Worm (Caenorhabditis elegans) whole organism, late embryonic: Measurements from ENCODE around the gene Y82E9BL.18.

Source experiments
- ama-1 ChIP-seq: fragments of 150-350 bp; optimal IDR thresholded peaks from 2 replicates; lab custom pipeline; 2014
- che-1 ChIP-seq: sonication (generic microtip); optimal IDR thresholded peaks from 2 replicates; lab custom pipeline; 2016; ENCODE audit warnings: mild to moderate bottlenecking, missing genetic modification characterization, missing compliant biosample characterization
- elt-2 ChIP-seq: sonication (generic microtip); optimal IDR thresholded peaks from 2 replicates; lab custom pipeline; 2016; ENCODE audit warnings: missing genetic modification reagents, missing genetic modification characterization, missing compliant biosample characterization
- eyg-1 ChIP-seq: sonication (generic microtip); optimal IDR thresholded peaks from 2 replicates; lab custom pipeline; 2016; ENCODE audit warnings: missing genotype, missing genetic modification characterization, missing compliant biosample characterization
- fkh-10 ChIP-seq: fragments of 150-350 bp; optimal IDR thresholded peaks from 2 replicates; lab custom pipeline; 2014; ENCODE audit warnings: missing biosample characterization, missing genetic modification reagents, missing genetic modification characterization
- gmeb-2 ChIP-seq: sonication (generic microtip); optimal IDR thresholded peaks from 2 replicates; lab custom pipeline; 2016; ENCODE audit warnings: missing genetic modification characterization, inconsistent platforms, missing compliant biosample characterization
- hlh-30 ChIP-seq: sonication (generic microtip); optimal IDR thresholded peaks from 2 replicates; lab custom pipeline; 2017; ENCODE audit warnings: antibody characterized with exemption, missing genetic modification characterization, missing compliant biosample characterization; ENCODE audit not compliant: insufficient read depth
- hlh-8 ChIP-seq: sonication (generic microtip); optimal IDR thresholded peaks from 2 replicates; lab custom pipeline; 2016; ENCODE audit warnings: missing genotype, missing genetic modification characterization, missing compliant biosample characterization
- mec-3 ChIP-seq: sonication (generic microtip); optimal IDR thresholded peaks from 2 replicates; lab custom pipeline; 2016; ENCODE audit warnings: borderline replicate concordance, missing genetic modification characterization, missing compliant biosample characterization
- npax-4 ChIP-seq: sonication (generic microtip); optimal IDR thresholded peaks from 2 replicates; lab custom pipeline; 2016; ENCODE audit warnings: missing genetic modification characterization, missing compliant biosample characterization
- pax-1 ChIP-seq: fragments of 150-350 bp; optimal IDR thresholded peaks from 2 replicates; lab custom pipeline; 2014; ENCODE audit warnings: missing biosample characterization, missing genetic modification characterization
- sdc-2 ChIP-seq: sonication (generic microtip); optimal IDR thresholded peaks from 2 replicates; lab custom pipeline; 2016; ENCODE audit warnings: missing genotype, missing genetic modification characterization, missing compliant biosample characterization
- sox-2 ChIP-seq: fragments of 200-800 bp; sonication (Bioruptor generic); IDR thresholded peaks from 2 replicates; pipeline ENCODE4 v1.3.6; 2022; ENCODE audit warnings: missing genetic modification reagents, missing genetic modification characterization, missing compliant biosample characterization
- unc-86 ChIP-seq: sonication (generic microtip); optimal IDR thresholded peaks from 2 replicates; lab custom pipeline; 2016; ENCODE audit warnings: missing genetic modification characterization, missing compliant biosample characterization

DNA sequence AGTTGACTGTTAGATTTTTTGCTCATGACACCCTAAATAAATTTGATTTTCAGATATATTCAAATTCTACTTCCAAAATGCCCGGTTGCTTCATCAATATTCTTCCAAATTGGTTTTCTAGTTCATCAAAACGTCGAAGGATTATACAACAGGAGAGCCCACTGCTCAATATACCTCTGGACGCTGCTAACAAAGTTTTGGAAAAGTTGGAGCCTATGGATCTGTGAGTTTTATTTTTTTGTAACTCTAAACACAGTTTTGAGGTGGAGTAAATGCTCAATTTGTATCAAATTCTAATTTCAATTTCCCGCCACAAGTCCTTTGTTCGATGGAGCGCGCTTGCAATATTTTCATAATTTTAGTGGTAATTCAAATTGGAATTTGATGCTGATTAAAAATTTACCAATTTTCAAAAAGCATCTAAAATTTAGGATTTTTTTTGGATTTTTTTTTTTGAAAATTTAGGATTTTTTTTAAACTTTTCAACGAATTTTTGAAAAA lies 16.4 kb downstream of the Y82E9BL.18 start, which contains the start of gene fbxa-27:
- TF ChIP-seq hlh-30 (tag; lab: Kevin White, UChicago) (no peak), pax-1 (tag; lab: Kevin White, UChicago) (no peak), fkh-10 (no peak), eyg-1 (no peak), npax-4 (tag; lab: Kevin White, UChicago) (no peak), ama-1 (lab: Kevin White, UChicago) (no peak), hlh-8 (no peak), gmeb-2 (tag; lab: Kevin White, UChicago) (no peak), mec-3 (tag; lab: Kevin White, UChicago) (no peak), sdc-2 (tag; lab: Kevin White, UChicago) (no peak), elt-2 (tag; lab: Kevin White, UChicago) (no peak), unc-86 (tag; lab: Kevin White, UChicago) (no peak), che-1 (tag; lab: Kevin White, UChicago) (no peak), sox-2 (no peak)
